Worm (Caenorhabditis elegans) whole organism, late embryonic: Measurements from ENCODE around the gene ZK1098.12.

Source experiments
- hlh-30 ChIP-seq: sonication (generic microtip); optimal IDR thresholded peaks from 2 replicates; lab custom pipeline; 2017; ENCODE audit warnings: antibody characterized with exemption, missing genetic modification characterization, missing compliant biosample characterization; ENCODE audit not compliant: insufficient read depth
- pax-1 ChIP-seq: fragments of 150-350 bp; optimal IDR thresholded peaks from 2 replicates; lab custom pipeline; 2014; ENCODE audit warnings: missing biosample characterization, missing genetic modification characterization
- tbx-2 ChIP-seq: sonication (generic microtip); optimal IDR thresholded peaks from 2 replicates; lab custom pipeline; 2016; ENCODE audit warnings: missing genetic modification characterization, missing compliant biosample characterization

- TF ChIP-seq pax-1 (tag; lab: Kevin White, UChicago): no peak
- TF ChIP-seq hlh-30 (tag; lab: Kevin White, UChicago): no peak
- no peak for TF ChIP-seq tbx-2
Measured at ce11 chrIII:9568451-9568850, 23.5 kb downstream of the ZK1098.12 start, which contains the start of gene C48B4.13.
